Worm (Caenorhabditis elegans) whole organism, late embryonic: ENCODE data around the gene thn-4.

Experiments
- C08G9.2 ChIP-seq: sonication (generic microtip); optimal IDR thresholded peaks from 2 replicates; lab custom pipeline; 2016; ENCODE audit warnings: mild to moderate bottlenecking, missing genetic modification characterization, moderate library complexity, missing compliant biosample characterization
- C38D4.7 ChIP-seq: fragments of 200-800 bp; sonication (Bioruptor generic); optimal IDR thresholded peaks from 2 replicates; lab custom pipeline; 2018; ENCODE audit warnings: mild to moderate bottlenecking, missing genetic modification characterization, moderate library complexity, missing compliant biosample characterization
- F13H6.1 ChIP-seq: sonication (generic microtip); optimal IDR thresholded peaks from 2 replicates; lab custom pipeline; 2016; ENCODE audit warnings: missing genetic modification characterization, missing compliant biosample characterization
- K09A11.1 ChIP-seq: sonication (generic microtip); optimal IDR thresholded peaks from 2 replicates; lab custom pipeline; 2017; ENCODE audit warnings: antibody characterized with exemption, mild to moderate bottlenecking, missing genetic modification characterization, missing compliant biosample characterization; ENCODE audit not compliant: insufficient read depth
- Y22D7AL.16 ChIP-seq: sonication (generic microtip); optimal IDR thresholded peaks from 2 replicates; lab custom pipeline; 2016; ENCODE audit warnings: missing genetic modification characterization, missing compliant biosample characterization
- ceh-14 ChIP-seq: sonication (generic microtip); optimal IDR thresholded peaks from 2 replicates; lab custom pipeline; 2016; ENCODE audit warnings: missing genotype, missing genetic modification characterization, missing compliant biosample characterization
- ceh-19 ChIP-seq: fragments of 200-800 bp; sonication (Bioruptor generic); optimal IDR thresholded peaks from 2 replicates; lab custom pipeline; 2018; ENCODE audit warnings: mild to moderate bottlenecking, missing genetic modification characterization, missing compliant biosample characterization
- ceh-2 ChIP-seq: sonication (generic microtip); optimal IDR thresholded peaks from 2 replicates; lab custom pipeline; 2016; ENCODE audit warnings: missing genotype, missing genetic modification characterization, missing compliant biosample characterization
- ceh-30 ChIP-seq: fragments of 150-350 bp; optimal IDR thresholded peaks from 2 replicates; lab custom pipeline; 2014; ENCODE audit warnings: missing biosample characterization, missing genetic modification characterization
- ceh-34 ChIP-seq: sonication (generic microtip); optimal IDR thresholded peaks from 2 replicates; lab custom pipeline; 2016; ENCODE audit warnings: mild to moderate bottlenecking, missing genetic modification characterization, missing compliant biosample characterization
- ceh-45 ChIP-seq: fragments of 200-800 bp; sonication (Bioruptor generic); IDR thresholded peaks from 2 replicates; pipeline ENCODE4 v1.3.6; 2022; ENCODE audit warnings: missing genetic modification reagents, missing genetic modification characterization, missing compliant biosample characterization
- ceh-9 ChIP-seq: sonication (generic microtip); optimal IDR thresholded peaks from 2 replicates; lab custom pipeline; 2016; ENCODE audit warnings: mild to moderate bottlenecking, missing genetic modification characterization, inconsistent platforms, missing compliant biosample characterization
- dmd-4 ChIP-seq: sonication (generic microtip); optimal IDR thresholded peaks from 2 replicates; lab custom pipeline; 2016; ENCODE audit warnings: borderline replicate concordance, missing genetic modification characterization, missing compliant biosample characterization
- elt-2 ChIP-seq: sonication (generic microtip); optimal IDR thresholded peaks from 2 replicates; lab custom pipeline; 2016; ENCODE audit warnings: missing genetic modification reagents, missing genetic modification characterization, missing compliant biosample characterization
- elt-4 ChIP-seq: sonication (generic microtip); optimal IDR thresholded peaks from 2 replicates; lab custom pipeline; 2016; ENCODE audit warnings: missing genetic modification characterization, missing compliant biosample characterization
- ets-4 ChIP-seq: sonication (generic microtip); optimal IDR thresholded peaks from 2 replicates; lab custom pipeline; 2016; ENCODE audit warnings: missing genetic modification characterization, missing compliant biosample characterization
- eyg-1 ChIP-seq: sonication (generic microtip); optimal IDR thresholded peaks from 2 replicates; lab custom pipeline; 2016; ENCODE audit warnings: missing genotype, missing genetic modification characterization, missing compliant biosample characterization
- fax-1 ChIP-seq: sonication (generic microtip); optimal IDR thresholded peaks from 2 replicates; lab custom pipeline; 2016; ENCODE audit warnings: missing genotype, missing genetic modification characterization, missing compliant biosample characterization
- hlh-13 ChIP-seq: fragments of 200-800 bp; sonication (Bioruptor generic); optimal IDR thresholded peaks from 2 replicates; lab custom pipeline; 2018; ENCODE audit warnings: mild to moderate bottlenecking, missing genetic modification characterization, missing compliant biosample characterization
- hlh-30 ChIP-seq: sonication (generic microtip); optimal IDR thresholded peaks from 2 replicates; lab custom pipeline; 2017; ENCODE audit warnings: antibody characterized with exemption, missing genetic modification characterization, missing compliant biosample characterization; ENCODE audit not compliant: insufficient read depth
- lim-6 ChIP-seq: sonication (generic microtip); optimal IDR thresholded peaks from 2 replicates; lab custom pipeline; 2016; ENCODE audit warnings: missing genetic modification characterization, missing compliant biosample characterization
- lin-11 ChIP-seq: fragments of 200-800 bp; sonication (Bioruptor generic); optimal IDR thresholded peaks from 2 replicates; lab custom pipeline; 2018; ENCODE audit warnings: mild to moderate bottlenecking, missing genetic modification characterization, missing compliant biosample characterization
- nfya-1 ChIP-seq: sonication (generic microtip); optimal IDR thresholded peaks from 2 replicates; lab custom pipeline; 2017; ENCODE audit warnings: missing genetic modification characterization, mild to moderate bottlenecking, missing compliant biosample characterization, antibody characterized with exemption, moderate library complexity
- nhr-11 ChIP-seq: fragments of 150-350 bp; optimal IDR thresholded peaks from 2 replicates; lab custom pipeline; 2014; ENCODE audit warnings: missing biosample characterization, missing genetic modification characterization
- npax-4 ChIP-seq: sonication (generic microtip); optimal IDR thresholded peaks from 2 replicates; lab custom pipeline; 2016; ENCODE audit warnings: missing genetic modification characterization, missing compliant biosample characterization
- pag-3 ChIP-seq: sonication (generic microtip); optimal IDR thresholded peaks from 2 replicates; lab custom pipeline; 2016; ENCODE audit warnings: missing compliant biosample characterization, missing genetic modification characterization, borderline replicate concordance
- pat-9 ChIP-seq: fragments of 200-800 bp; sonication (Bioruptor generic); optimal IDR thresholded peaks from 2 replicates; lab custom pipeline; 2018; ENCODE audit warnings: mild to moderate bottlenecking, missing genetic modification characterization, moderate library complexity, missing compliant biosample characterization
- pax-1 ChIP-seq: fragments of 150-350 bp; optimal IDR thresholded peaks from 2 replicates; lab custom pipeline; 2014; ENCODE audit warnings: missing biosample characterization, missing genetic modification characterization
- pha-2 ChIP-seq: sonication (generic microtip); optimal IDR thresholded peaks from 2 replicates; lab custom pipeline; 2017; ENCODE audit warnings: mild to moderate bottlenecking, missing genetic modification characterization, missing compliant biosample characterization
- pqm-1 ChIP-seq: sonication (generic microtip); optimal IDR thresholded peaks from 2 replicates; lab custom pipeline; 2016; ENCODE audit warnings: missing genetic modification characterization, missing compliant biosample characterization
- ref-2 ChIP-seq: sonication (generic microtip); optimal IDR thresholded peaks from 2 replicates; lab custom pipeline; 2016; ENCODE audit warnings: missing genetic modification characterization, missing compliant biosample characterization
- rnt-1 ChIP-seq: sonication (generic microtip); optimal IDR thresholded peaks from 2 replicates; lab custom pipeline; 2016; ENCODE audit warnings: missing genetic modification characterization, missing compliant biosample characterization
- sdc-2 ChIP-seq: sonication (generic microtip); optimal IDR thresholded peaks from 2 replicates; lab custom pipeline; 2016; ENCODE audit warnings: missing genotype, missing genetic modification characterization, missing compliant biosample characterization
- syd-9 ChIP-seq: sonication (generic microtip); optimal IDR thresholded peaks from 2 replicates; lab custom pipeline; 2016; ENCODE audit warnings: mild to moderate bottlenecking, missing genetic modification characterization, moderate library complexity, missing compliant biosample characterization
- unc-42 ChIP-seq: sonication (generic microtip); optimal IDR thresholded peaks from 2 replicates; lab custom pipeline; 2016; ENCODE audit warnings: missing genotype, missing genetic modification characterization, missing compliant biosample characterization
- unc-86 ChIP-seq: sonication (generic microtip); optimal IDR thresholded peaks from 2 replicates; lab custom pipeline; 2016; ENCODE audit warnings: missing genetic modification characterization, missing compliant biosample characterization
- zip-5 ChIP-seq: sonication (generic microtip); optimal IDR thresholded peaks from 2 replicates; lab custom pipeline; 2016; ENCODE audit warnings: missing genetic modification characterization, missing compliant biosample characterization

The thn-4 gene

ce11 chrV:16916079-16916478 is 44.8 kb upstream of the thn-4 start, which contains the start of gene F09C6.10:
F09C6.10 (minus strand) TSS chrV:16916179.
- TF ChIP-seq nfya-1 (tag; lab: Kevin White, UChicago) (no peak), elt-2 (tag; lab: Kevin White, UChicago) (no peak), unc-86 (tag; lab: Kevin White, UChicago) (no peak), K09A11.1 (tag; lab: Kevin White, UChicago) (no peak), npax-4 (no peak)

DNA sequence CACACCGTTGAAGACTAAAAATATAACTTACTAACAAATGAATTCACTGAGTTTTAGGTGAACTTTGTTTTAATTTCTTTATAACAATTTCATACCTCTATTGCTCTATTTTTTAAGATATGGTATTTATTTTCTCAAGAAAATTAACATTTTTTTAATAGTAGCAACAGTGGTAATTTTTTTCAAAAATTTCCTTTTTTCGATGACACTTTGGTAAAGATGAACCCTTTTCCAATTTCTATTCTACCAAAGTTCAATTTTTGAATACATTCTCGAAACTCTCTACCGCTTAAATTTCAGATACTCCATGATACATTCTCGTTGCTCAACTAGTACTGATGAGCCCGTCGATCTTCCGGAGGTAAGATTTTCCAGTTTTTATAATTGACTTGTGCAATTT is 40.6 kb upstream of the thn-4 start, which contains the start of gene nhr-116:
Gene nhr-116, plus strand, starts transcription at position 301 of the 400 bp plus-strand sequence.
- no peak for TF ChIP-seq syd-9
- no peak for TF ChIP-seq ceh-2
- TF ChIP-seq zip-5 = no peak
- TF ChIP-seq hlh-13 = no peak

DNA sequence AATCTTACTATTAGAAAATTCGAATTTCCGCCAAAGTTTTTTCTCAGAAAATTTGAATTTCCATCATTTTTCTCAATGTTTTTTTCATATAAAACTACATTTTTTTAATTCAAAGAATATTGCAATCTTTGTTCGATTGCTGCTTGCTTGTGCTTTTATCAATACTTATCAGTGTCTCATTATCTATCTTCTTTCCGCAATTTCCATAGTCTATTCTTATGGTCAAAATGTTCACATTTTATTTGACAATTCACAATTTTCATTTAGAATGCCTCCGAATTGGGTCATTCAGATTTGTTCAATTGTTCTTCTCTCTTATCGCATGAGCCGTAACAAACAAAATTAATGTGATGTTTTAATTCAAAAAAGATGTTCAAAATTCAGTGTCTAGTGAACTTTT is 40.0 kb upstream of the thn-4 start:
- TF ChIP-seq elt-2 (tag; lab: Kevin White, UChicago) (peak; percentile 14), pha-2 (tag; lab: Kevin White, UChicago) (no peak)

DNA sequence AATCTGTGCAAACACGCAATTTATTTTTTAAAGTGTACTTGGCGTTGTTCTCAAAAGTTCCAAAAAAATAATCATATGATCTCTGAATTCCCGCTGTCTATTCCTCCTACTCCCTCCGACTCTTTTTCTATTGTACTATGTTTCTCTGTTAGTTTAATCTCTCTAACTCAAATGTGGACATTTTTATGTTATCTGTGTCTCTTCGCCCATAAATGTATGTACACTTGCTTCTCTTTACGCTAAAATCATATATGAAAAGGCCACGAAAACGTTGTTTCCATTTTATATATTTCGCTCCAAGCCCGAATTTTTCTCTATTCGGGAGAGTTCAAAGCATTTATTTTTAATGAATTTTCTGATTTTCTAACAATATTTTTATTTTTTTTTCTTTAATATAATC is 39.6 kb upstream of the thn-4 start:
- no peak for TF ChIP-seq ceh-30 (tag; lab: Kevin White, UChicago)
- no peak for TF ChIP-seq unc-42 (tag; lab: Kevin White, UChicago)
- TF ChIP-seq ceh-45 (GFP tag; lab: Robert Waterston, UW) = no peak
- TF ChIP-seq fax-1 = no peak

ce11 chrV:16909871-16910270 is 38.6 kb upstream of the thn-4 start, which contains the start of gene F09C6.16:
F09C6.16 (minus strand) TSS chrV:16909971.
- TF ChIP-seq pqm-1 (no peak), ceh-9 (no peak), dmd-4 (tag; lab: Kevin White, UChicago) (no peak), ets-4 (tag; lab: Kevin White, UChicago) (no peak), C08G9.2 (tag; lab: Kevin White, UChicago) (no peak), nhr-11 (tag; lab: Kevin White, UChicago) (no peak), pag-3 (tag; lab: Kevin White, UChicago) (no peak), hlh-30 (no peak), ceh-14 (no peak), sdc-2 (tag; lab: Kevin White, UChicago) (no peak), lim-6 (no peak), fax-1 (no peak), F13H6.1 (tag; lab: Kevin White, UChicago) (no peak), Y22D7AL.16 (no peak), pha-2 (tag; lab: Kevin White, UChicago) (no peak)

- no peak for TF ChIP-seq lin-11 (tag; lab: Kevin White, UChicago)
- TF ChIP-seq ceh-34 (tag; lab: Kevin White, UChicago) = no peak
- TF ChIP-seq C38D4.7 = no peak
- no peak for TF ChIP-seq rnt-1
- no peak for TF ChIP-seq elt-4 (tag; lab: Kevin White, UChicago)
- no peak for TF ChIP-seq fax-1
- TF ChIP-seq pat-9 = no peak
- no peak for TF ChIP-seq ceh-19
- TF ChIP-seq sdc-2 (tag; lab: Kevin White, UChicago) = no peak
- no peak for TF ChIP-seq ceh-9
- no peak for TF ChIP-seq ceh-30 (tag; lab: Kevin White, UChicago)
- TF ChIP-seq zip-5 = no peak
- TF ChIP-seq ref-2 = no peak
- no peak for TF ChIP-seq eyg-1
- TF ChIP-seq pax-1 (tag; lab: Kevin White, UChicago) = no peak
Measured at ce11 chrV:16904612-16905011, 33.3 kb upstream of the thn-4 start, which contains the start of gene nhr-262. nhr-262 (plus strand) TSS chrV:16904912.
